Fruit fly (Drosophila melanogaster): ENCODE data around the gene bai.

The bai gene

dm6 chr3R:25004763-25005162 is 34.4 kb upstream of the bai start (continued):
- TF ChIP-seq CG4820 (GFP tag; optimal IDR thresholded peaks at IDR 0.05) (peak; percentile 54), danr (GFP tag; IDR thresholded peaks at IDR 0.05) (no peak), grau (tag; optimal IDR thresholded peaks at IDR 0.05) (peak; percentile 47), CG10267 (tag; optimal IDR thresholded peaks at IDR 0.05) (peak; percentile 24), NFAT (GFP tag; IDR thresholded peaks at IDR 0.05) (no peak), Xbp1 (GFP tag; optimal IDR thresholded peaks at IDR 0.05) (peak; percentile 72), cato (GFP tag; optimal IDR thresholded peaks at IDR 0.05; ENCODE audit: borderline replicate concordance) (peak; percentile 12), Asciz (GFP tag; optimal IDR thresholded peaks at IDR 0.05) (peak; percentile 16), Sry-δ (GFP tag; optimal IDR thresholded peaks at IDR 0.05) (no peak), Bgb (GFP tag; IDR thresholded peaks at IDR 0.05; ENCODE audit: partially characterized antibody) (no peak), chn (GFP tag; optimal IDR thresholded peaks at IDR 0.05) (peak; percentile 45), pho (GFP tag; optimal IDR thresholded peaks at IDR 0.05) (peak; percentile 14), repo (GFP tag; optimal IDR thresholded peaks at IDR 0.05) (peak; percentile 45), pita (GFP tag; optimal IDR thresholded peaks at IDR 0.05) (no peak), zfh1 (GFP tag; IDR thresholded peaks at IDR 0.05) (peak; percentile 77), CG1233 (GFP tag; optimal IDR thresholded peaks at IDR 0.05) (peak; percentile 25), Camta (GFP tag; optimal IDR thresholded peaks at IDR 0.05) (peak; percentile 50), Vsx1 (GFP tag; optimal IDR thresholded peaks at IDR 0.05) (no peak), tap (tag; optimal IDR thresholded peaks at IDR 0.05) (peak; percentile 45), dpn (GFP tag; optimal IDR thresholded peaks at IDR 0.05) (peak; percentile 49 to 70), CTCF (GFP tag; optimal IDR thresholded peaks at IDR 0.05) (no peak), Hr78 (GFP tag; optimal IDR thresholded peaks at IDR 0.05) (no peak), CG6254 (GFP tag; optimal IDR thresholded peaks at IDR 0.05) (no peak), jigr1 (GFP tag; IDR thresholded peaks at IDR 0.05) (no peak), CG18011 (GFP tag; optimal IDR thresholded peaks at IDR 0.05) (no peak), phol (tag; optimal IDR thresholded peaks at IDR 0.05) (peak; percentile 57), sima (GFP tag; optimal IDR thresholded peaks at IDR 0.05) (no peak), MBD-R2 (GFP tag; IDR thresholded peaks at IDR 0.05) (no peak; the same call in 1 of the 2 replicates), CG12769 (tag; optimal IDR thresholded peaks at IDR 0.05) (peak; percentile 72), CG31388 (GFP tag; optimal IDR thresholded peaks at IDR 0.05) (peak; percentile 8), Hr3 (GFP tag; optimal IDR thresholded peaks at IDR 0.05) (peak; percentile 39), tx (GFP tag; optimal IDR thresholded peaks at IDR 0.05) (peak; percentile 20), Rfx (GFP tag; IDR thresholded peaks at IDR 0.05) (peak; percentile 74), CG6272 (GFP tag; IDR thresholded peaks at IDR 0.05) (no peak), Neu2 (GFP tag; optimal IDR thresholded peaks at IDR 0.05; ENCODE audit: borderline replicate concordance) (no peak), CG11723 (GFP tag; optimal IDR thresholded peaks at IDR 0.05) (peak; percentile 6), CG14014 (GFP tag; IDR thresholded peaks at IDR 0.05) (no peak), CG31365 (tag; optimal IDR thresholded peaks at IDR 0.05) (no peak), CG5245 (GFP tag; optimal IDR thresholded peaks at IDR 0.05) (peak; percentile 54), CG11247 (GFP tag; IDR thresholded peaks at IDR 0.05) (peak; percentile 49; the same call in 1 of the 2 replicates), Xrp1 (GFP tag; IDR thresholded peaks at IDR 0.05) (no peak; the same call in none of the 2 replicates), chif (GFP tag; optimal IDR thresholded peaks at IDR 0.05) (peak; percentile 58 to 71), CG8944 (GFP tag; optimal IDR thresholded peaks at IDR 0.05) (peak; percentile 30), ATbp (GFP tag; optimal IDR thresholded peaks at IDR 0.05) (peak; percentile 17), CG12744 (GFP tag; optimal IDR thresholded peaks at IDR 0.05) (no peak), dmrt11E (tag; optimal IDR thresholded peaks at IDR 0.05) (peak; percentile 48), sob (GFP tag; IDR thresholded peaks at IDR 0.05) (peak; percentile 77), CG10366 (GFP tag; IDR thresholded peaks at IDR 0.05) (peak; percentile 66), Six4 (GFP tag; optimal IDR thresholded peaks at IDR 0.05) (peak; percentile 66), Rx (GFP tag; IDR thresholded peaks at IDR 0.05) (peak; percentile 63), lilli (GFP tag; optimal IDR thresholded peaks at IDR 0.05) (peak; percentile 42), Stat92E (GFP tag; optimal IDR thresholded peaks at IDR 0.05) (no peak)

Data from whole organism, embryonic.